Fruit fly (Drosophila melanogaster): Measurements from ENCODE around the gene spdi.
A peak's percentile ranks its signal among the peaks of the same experiment; 100 is the strongest.

DNA sequence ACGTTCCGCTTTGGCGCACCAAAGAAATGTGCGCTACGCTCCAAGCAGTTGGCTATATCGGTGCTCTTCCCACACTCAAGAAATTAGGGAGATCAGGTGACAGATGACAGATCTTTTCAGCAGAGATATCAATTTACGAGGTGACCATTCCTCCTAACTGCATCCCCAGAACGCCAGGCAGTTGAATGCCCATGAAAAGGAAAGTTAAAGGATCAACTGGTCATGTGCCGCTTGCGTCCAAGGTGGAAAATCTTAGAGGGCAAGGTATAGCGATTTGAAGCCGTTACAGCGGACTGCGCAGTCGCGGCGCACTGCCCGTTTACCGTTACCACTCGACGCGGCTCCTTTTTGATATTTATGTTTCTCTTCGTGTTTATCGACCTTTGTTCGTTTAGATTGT, 1.4 kb downstream of the spdi start:
- TF ChIP-seq EcR (GFP tag; optimal IDR thresholded peaks at IDR 0.05) (no peak), CG8159 (tag; optimal IDR thresholded peaks at IDR 0.05) (no peak), fd96Ca (GFP tag; IDR thresholded peaks at IDR 0.05) (no peak), CG4496 (GFP tag; IDR thresholded peaks at IDR 0.05) (0 out of 3 replicates have a peak, but pooled peaks have one; percentile 32)

Measured in whole organism, pupa.